Worm (Caenorhabditis elegans) whole organism, mixed stage, embryonic: ENCODE data around the gene C31G12.3.

ENCODE experiments used
- blmp-1 ChIP-seq: fragments of 150-350 bp; optimal IDR thresholded peaks from 2 replicates; lab custom pipeline; 2014; ENCODE audit warnings: missing biosample characterization, missing genetic modification characterization
- ces-1 ChIP-seq: fragments of 150-350 bp; optimal IDR thresholded peaks from 2 replicates; lab custom pipeline; 2014; ENCODE audit warnings: missing biosample characterization, missing genetic modification reagents, missing genetic modification characterization
- elt-3 ChIP-seq: fragments of 150-350 bp; optimal IDR thresholded peaks from 2 replicates; lab custom pipeline; 2014; ENCODE audit warnings: missing biosample characterization, missing genetic modification characterization
- lsy-2 ChIP-seq: fragments of 150-350 bp; optimal IDR thresholded peaks from 2 replicates; lab custom pipeline; 2014; ENCODE audit warnings: missing biosample characterization, missing genetic modification characterization
- snpc-4 ChIP-seq: fragments of 150-350 bp; optimal IDR thresholded peaks from 2 replicates; lab custom pipeline; 2014; ENCODE audit warnings: missing biosample characterization, missing genetic modification characterization
- ztf-11 ChIP-seq: fragments of 150-350 bp; optimal IDR thresholded peaks from 2 replicates; lab custom pipeline; 2014; ENCODE audit warnings: missing biosample characterization, missing genetic modification characterization

DNA sequence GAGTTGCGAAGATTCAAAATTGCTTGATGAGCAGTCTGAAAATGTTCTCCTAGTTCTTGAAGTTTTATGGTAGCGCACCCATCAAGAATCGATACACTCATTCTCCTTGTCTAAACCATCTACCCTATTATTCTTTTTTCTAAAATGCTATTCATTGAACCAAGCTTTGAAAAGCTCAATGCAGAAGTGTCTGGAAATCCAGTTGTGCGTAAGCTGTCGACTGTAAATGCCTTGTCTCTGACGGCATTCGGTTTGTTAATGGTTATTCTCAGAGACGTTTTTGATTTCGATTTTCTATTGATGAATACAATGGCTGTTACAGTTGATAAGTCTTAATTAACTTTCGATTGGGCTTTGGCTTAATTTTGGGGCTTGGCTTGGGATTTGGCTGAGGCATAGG is 22.4 kb upstream of the C31G12.3 start, which contains the start of gene C14A6.12:
- no peak for TF ChIP-seq ztf-11 (tag; lab: Kevin White, UChicago)
- no peak for TF ChIP-seq blmp-1 (tag; lab: Kevin White, UChicago)
- no peak for TF ChIP-seq snpc-4 (tag; lab: Kevin White, UChicago)
- no peak for TF ChIP-seq elt-3 (tag; lab: Kevin White, UChicago)
- no peak for TF ChIP-seq ces-1 (GFP tag; lab: Kevin White, UChicago)
- no peak for TF ChIP-seq lsy-2 (tag; lab: Kevin White, UChicago)
